Fruit fly (Drosophila melanogaster): ENCODE results near the gene gro.

Gene gro

DNA sequence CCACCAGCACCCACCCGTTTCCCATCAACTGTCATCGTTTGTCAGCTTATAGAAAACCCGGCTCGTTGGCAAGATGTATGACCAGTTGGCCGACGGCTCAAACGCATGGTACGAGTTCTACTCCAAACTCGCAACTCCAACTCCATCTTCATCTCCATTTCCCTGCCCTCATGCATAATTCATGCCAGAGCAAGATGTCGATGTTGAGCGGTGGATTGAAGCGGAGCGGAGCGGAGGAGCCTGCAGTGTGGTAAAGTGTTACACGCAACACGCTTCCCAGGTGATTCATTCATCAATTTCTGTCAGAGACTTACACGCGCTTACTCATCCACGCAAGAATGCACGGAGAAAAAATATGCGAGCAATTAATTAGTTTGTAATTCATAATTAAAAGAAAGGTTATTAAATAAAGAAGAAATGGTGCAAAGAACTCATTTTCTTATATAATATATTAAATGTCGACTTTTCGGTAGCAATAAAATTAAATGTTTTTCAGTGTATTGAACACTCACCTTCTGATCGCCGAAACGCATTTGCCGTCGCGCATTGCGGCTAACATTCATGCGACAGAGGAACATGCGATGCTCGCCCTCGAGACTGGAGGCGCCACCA, 40.0 kb downstream of the gro start:
- TF ChIP-seq CG15336 (GFP tag; IDR thresholded peaks at IDR 0.05) (peak; percentile 80), lz (GFP tag; optimal IDR thresholded peaks at IDR 0.05) (peak; percentile 78), Sox15 (GFP tag; optimal IDR thresholded peaks at IDR 0.05) (peak; percentile 19), Smox (GFP tag; optimal IDR thresholded peaks at IDR 0.05) (peak; percentile 75), Sox14 (GFP tag; optimal IDR thresholded peaks at IDR 0.05) (peak; percentile 58), CG32006 (GFP tag; optimal IDR thresholded peaks at IDR 0.05) (peak; percentile 76), Eip93F (GFP tag; optimal IDR thresholded peaks at IDR 0.05) (no peak), acj6 (GFP tag; optimal IDR thresholded peaks at IDR 0.05) (peak; percentile 81), CG4318 (GFP tag; optimal IDR thresholded peaks at IDR 0.05) (peak; percentile 10), CG6792 (GFP tag; optimal IDR thresholded peaks at IDR 0.05) (peak; percentile 73), Eip78C (GFP tag) (peak; percentile 94), Blimp-1 (GFP tag; optimal IDR thresholded peaks at IDR 0.05) (peak; percentile 57), Eip75B (GFP tag; optimal IDR thresholded peaks at IDR 0.05) (peak; percentile 81), fkh (GFP tag; optimal IDR thresholded peaks at IDR 0.05) (no peak), pdm3 (GFP tag; optimal IDR thresholded peaks at IDR 0.05) (peak; percentile 72), CG34406 (GFP tag; optimal IDR thresholded peaks at IDR 0.05) (peak; percentile 72), svp (GFP tag) (peak; percentile 90), Ets96B (tag; optimal IDR thresholded peaks at IDR 0.05) (peak; percentile 76), CG9139 (GFP tag; optimal IDR thresholded peaks at IDR 0.05) (peak; percentile 55), OdsH (GFP tag; optimal IDR thresholded peaks at IDR 0.05) (peak; percentile 80), CG3919 (GFP tag; optimal IDR thresholded peaks at IDR 0.05) (peak; percentile 81), Sox102F (GFP tag; optimal IDR thresholded peaks at IDR 0.05) (peak; percentile 80), achi (GFP tag; optimal IDR thresholded peaks at IDR 0.05) (peak; percentile 81), CG31627 (GFP tag; optimal IDR thresholded peaks at IDR 0.05) (peak; percentile 69), CG8119 (GFP tag; IDR thresholded peaks at IDR 0.05) (peak; percentile 78), salr (GFP tag; optimal IDR thresholded peaks at IDR 0.05) (peak; percentile 34 to 50), CG11294 (GFP tag; IDR thresholded peaks at IDR 0.05) (no peak), cyc (GFP tag; optimal IDR thresholded peaks at IDR 0.05) (peak; percentile 73), Hr4 (GFP tag; optimal IDR thresholded peaks at IDR 0.05) (peak; percentile 64), CG11902 (GFP tag; optimal IDR thresholded peaks at IDR 0.05) (peak; percentile 35), Hr39 (GFP tag; optimal IDR thresholded peaks at IDR 0.05) (peak; percentile 62), fd59A (GFP tag; optimal IDR thresholded peaks at IDR 0.05) (peak; percentile 27), net (GFP tag; optimal IDR thresholded peaks at IDR 0.05) (peak; percentile 55), topi (GFP tag; optimal IDR thresholded peaks at IDR 0.05) (peak; percentile 80), CG8319 (GFP tag; optimal IDR thresholded peaks at IDR 0.05) (peak; percentile 52), CG8632 (GFP tag; optimal IDR thresholded peaks at IDR 0.05) (peak; percentile 60), eg (GFP tag; IDR thresholded peaks at IDR 0.05) (peak; percentile 78), Hr38 (GFP tag; optimal IDR thresholded peaks at IDR 0.05) (no peak), Gug (GFP tag; IDR thresholded peaks at IDR 0.05) (peak; percentile 49), CG1621 (tag; optimal IDR thresholded peaks at IDR 0.05) (peak; percentile 60), fd85E (GFP tag; optimal IDR thresholded peaks at IDR 0.05) (no peak), dac (GFP tag; optimal IDR thresholded peaks at IDR 0.05) (peak; percentile 19), dsx (GFP tag; optimal IDR thresholded peaks at IDR 0.05; ENCODE audit: poor library complexity, severe bottlenecking) (peak; percentile 79), CG10631 (GFP tag; optimal IDR thresholded peaks at IDR 0.05) (peak; percentile 77), CG16779 (tag; optimal IDR thresholded peaks at IDR 0.05) (peak; percentile 52), spab (GFP tag; optimal IDR thresholded peaks at IDR 0.05) (peak; percentile 70), Lpt (GFP tag; optimal IDR thresholded peaks at IDR 0.05) (peak; percentile 59), CG6808 (GFP tag; optimal IDR thresholded peaks at IDR 0.05) (peak; percentile 80), CG6163 (GFP tag; IDR thresholded peaks at IDR 0.05) (peak; percentile 86), CG6854 (GFP tag; optimal IDR thresholded peaks at IDR 0.05) (peak; percentile 67), Met (GFP tag; optimal IDR thresholded peaks at IDR 0.05) (peak; percentile 83), esn (GFP tag; optimal IDR thresholded peaks at IDR 0.05) (peak; percentile 83)
